Worm (Caenorhabditis elegans) whole organism, L1 larva: ENCODE data around the gene Y49E10.30.

Experiments
- ama-1 ChIP-seq: fragments of 150-350 bp; optimal IDR thresholded peaks from 2 replicates; lab custom pipeline; 2014
- ceh-63 ChIP-seq: fragments of 200-800 bp; sonication (Bioruptor generic); optimal IDR thresholded peaks from 2 replicates; lab custom pipeline; 2018; ENCODE audit warnings: mild to moderate bottlenecking, missing genetic modification characterization, missing compliant biosample characterization
- ces-1 ChIP-seq: fragments of 150-350 bp; optimal IDR thresholded peaks from 2 replicates; lab custom pipeline; 2014; ENCODE audit warnings: missing biosample characterization, missing genetic modification reagents, missing genetic modification characterization
- fkh-10 ChIP-seq: sonication (generic microtip); optimal IDR thresholded peaks from 2 replicates; lab custom pipeline; 2017; ENCODE audit warnings: missing biosample characterization, missing genetic modification reagents, missing genetic modification characterization
- lin-13 ChIP-seq: fragments of 150-350 bp; optimal IDR thresholded peaks from 2 replicates; lab custom pipeline; 2014; ENCODE audit warnings: missing biosample characterization, missing genetic modification reagents, missing genetic modification characterization
- nhr-11 ChIP-seq: fragments of 150-350 bp; optimal IDR thresholded peaks from 2 replicates; lab custom pipeline; 2014; ENCODE audit warnings: missing biosample characterization, missing genetic modification characterization
- nhr-237 ChIP-seq: fragments of 150-350 bp; optimal IDR thresholded peaks from 2 replicates; lab custom pipeline; 2014; ENCODE audit warnings: missing biosample characterization, missing genetic modification characterization
- skn-1 ChIP-seq: fragments of 150-350 bp; optimal IDR thresholded peaks from 2 replicates; lab custom pipeline; 2014; ENCODE audit warnings: missing biosample characterization, missing genetic modification characterization
- snpc-4 ChIP-seq: fragments of 150-350 bp; optimal IDR thresholded peaks from 2 replicates; lab custom pipeline; 2014; ENCODE audit warnings: missing biosample characterization, missing genetic modification characterization
- sptf-1 ChIP-seq: fragments of 150-350 bp; optimal IDR thresholded peaks from 2 replicates; lab custom pipeline; 2014; ENCODE audit warnings: missing biosample characterization, missing genetic modification characterization
- zag-1 ChIP-seq: fragments of 150-350 bp; optimal IDR thresholded peaks from 2 replicates; lab custom pipeline; 2014; ENCODE audit warnings: missing biosample characterization, missing genetic modification characterization

DNA sequence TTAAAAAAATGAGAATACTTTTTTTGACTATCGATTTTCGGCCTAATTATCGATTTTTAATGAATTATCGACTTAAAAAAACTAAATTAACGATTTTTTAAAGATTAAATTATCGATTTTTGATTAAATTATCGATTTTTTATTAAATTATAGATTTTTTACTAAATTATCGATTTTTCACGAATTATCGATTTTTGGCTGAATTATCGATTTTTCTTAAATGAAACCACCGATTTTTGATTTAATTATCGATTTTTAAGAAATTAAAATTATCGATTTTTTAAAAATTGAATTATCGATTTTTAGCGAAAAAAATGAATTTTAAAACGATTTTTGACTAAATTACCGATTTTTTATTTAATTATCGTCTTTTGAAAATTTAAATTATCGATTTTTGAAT lies 25.0 kb downstream of the Y49E10.30 start:
- TF ChIP-seq zag-1 (tag; lab: Kevin White, UChicago) (no peak), ceh-63 (GFP tag; lab: Kevin White, UChicago) (no peak), ces-1 (GFP tag; lab: Kevin White, UChicago) (no peak), sptf-1 (tag; lab: Kevin White, UChicago) (no peak), skn-1 (tag; lab: Kevin White, UChicago) (no peak), lin-13 (GFP tag; lab: Kevin White, UChicago) (no peak), snpc-4 (tag; lab: Kevin White, UChicago) (no peak), nhr-237 (tag; lab: Kevin White, UChicago) (no peak), nhr-11 (no peak), ama-1 (lab: Kevin White, UChicago) (no peak), fkh-10 (GFP tag; lab: Kevin White, UChicago) (no peak)
